Fruit fly (Drosophila melanogaster): ENCODE results near the gene CG14421.

The CG14421 gene

dm6 chrX:2914091-2914490, 27.1 kb upstream of the CG14421 start (continued):
- TF ChIP-seq CG6854 (GFP tag; optimal IDR thresholded peaks at IDR 0.05) (no peak), CG9609 (GFP tag; optimal IDR thresholded peaks at IDR 0.05) (no peak), CG11247 (GFP tag; IDR thresholded peaks at IDR 0.05) (no peak), bowl (GFP tag; IDR thresholded peaks at IDR 0.05) (no peak), CG13287 (GFP tag; IDR thresholded peaks at IDR 0.05; ENCODE audit: partially characterized antibody) (no peak), CG9215 (GFP tag; IDR thresholded peaks at IDR 0.05) (peak; percentile 36; the same call in 1 of the 2 replicates), Bgb (GFP tag; IDR thresholded peaks at IDR 0.05; ENCODE audit: partially characterized antibody) (no peak), CG11456 (GFP tag; IDR thresholded peaks at IDR 0.05) (0 out of 3 replicates have a peak, but pooled peaks have one; percentile 21), fd96Cb (tag; optimal IDR thresholded peaks at IDR 0.05) (no peak), CG31224 (GFP tag; IDR thresholded peaks at IDR 0.05) (no peak), nom (GFP tag; optimal IDR thresholded peaks at IDR 0.05) (no peak), CG1602 (GFP tag; optimal IDR thresholded peaks at IDR 0.05) (no peak), Hmx (GFP tag; optimal IDR thresholded peaks at IDR 0.05) (no peak), CG6689 (GFP tag; IDR thresholded peaks at IDR 0.05) (0 out of 2 replicates have a peak, but pooled peaks have one; percentile 16), CG7839 (tag; optimal IDR thresholded peaks at IDR 0.05) (no peak), Antp (GFP tag; optimal IDR thresholded peaks at IDR 0.05) (no peak), ap (GFP tag; IDR thresholded peaks at IDR 0.05) (no peak), bigmax (GFP tag; optimal IDR thresholded peaks at IDR 0.05) (no peak), gsb (GFP tag; IDR thresholded peaks at IDR 0.05) (no peak), CG9797 (GFP tag; optimal IDR thresholded peaks at IDR 0.05) (no peak), CG2889 (GFP tag; IDR thresholded peaks at IDR 0.05) (no peak), sob (GFP tag; IDR thresholded peaks at IDR 0.05) (no peak), CG6813 (GFP tag; optimal IDR thresholded peaks at IDR 0.05) (no peak), hkb (optimal IDR thresholded peaks at IDR 0.05) (no peak), hkb (GFP tag; IDR thresholded peaks at IDR 0.05) (no peak), Xbp1 (GFP tag; optimal IDR thresholded peaks at IDR 0.05) (no peak), CG10267 (tag; optimal IDR thresholded peaks at IDR 0.05) (no peak), CG15269 (tag; optimal IDR thresholded peaks at IDR 0.05) (peak; percentile 13), Opbp (GFP tag; IDR thresholded peaks at IDR 0.05; ENCODE audit: partially characterized antibody) (no peak), CG3407 (GFP tag; optimal IDR thresholded peaks at IDR 0.05) (no peak), Fer2 (tag; optimal IDR thresholded peaks at IDR 0.05) (no peak), CG17328 (GFP tag; IDR thresholded peaks at IDR 0.05) (no peak), Chrac-16 (GFP tag; optimal IDR thresholded peaks at IDR 0.05) (no peak), CG18599 (GFP tag; optimal IDR thresholded peaks at IDR 0.05) (peak; percentile 63), CG6272 (GFP tag; IDR thresholded peaks at IDR 0.05) (no peak), pb (GFP tag; optimal IDR thresholded peaks at IDR 0.05) (no peak), CG6654 (GFP tag; optimal IDR thresholded peaks at IDR 0.05) (no peak), Mrtf (GFP tag; IDR thresholded peaks at IDR 0.05) (no peak), CG7928 (GFP tag; optimal IDR thresholded peaks at IDR 0.05) (no peak), h (optimal IDR thresholded peaks at IDR 0.05) (no peak), CG2120 (GFP tag; optimal IDR thresholded peaks at IDR 0.05) (peak; percentile 5), CG5180 (GFP tag; optimal IDR thresholded peaks at IDR 0.05) (no peak), CG32532 (GFP tag; IDR thresholded peaks at IDR 0.05) (peak; percentile 45), CG9932 (GFP tag; IDR thresholded peaks at IDR 0.05) (no peak), Bteb2 (GFP tag; optimal IDR thresholded peaks at IDR 0.05) (no peak), CG18262 (tag; optimal IDR thresholded peaks at IDR 0.05) (no peak), pita (GFP tag; optimal IDR thresholded peaks at IDR 0.05) (no peak), sima (GFP tag; optimal IDR thresholded peaks at IDR 0.05) (no peak), schlank (tag; optimal IDR thresholded peaks at IDR 0.05) (no peak), CG7786 (GFP tag; optimal IDR thresholded peaks at IDR 0.05) (no peak), CG2678 (tag; optimal IDR thresholded peaks at IDR 0.05) (peak; percentile 32), p53 (GFP tag; optimal IDR thresholded peaks at IDR 0.05) (no peak), CG4730 (GFP tag; IDR thresholded peaks at IDR 0.05) (no peak)
